Worm (Caenorhabditis elegans): ENCODE results near the gene mep-1.

Gene mep-1

ce11 chrIV:11548671-11549070 lies 24.2 kb downstream of the mep-1 start, which contains the start of gene M04B2.7:
Gene M04B2.7, minus strand, starts transcription at chrIV:11548771.
- TF ChIP-seq unc-39 (tag; optimal IDR thresholded peaks at IDR 0.05) (no peak), ztf-11 (tag; optimal IDR thresholded peaks at IDR 0.05) (no peak), elt-2 (tag; optimal IDR thresholded peaks at IDR 0.05) (no peak), lin-39 (tag; optimal IDR thresholded peaks at IDR 0.05) (no peak), R02D3.7 (tag; optimal IDR thresholded peaks at IDR 0.05) (no peak), ceh-82 (tag; optimal IDR thresholded peaks at IDR 0.05) (no peak), fkh-10 (GFP tag; optimal IDR thresholded peaks at IDR 0.05) (no peak), sea-2 (GFP tag; optimal IDR thresholded peaks at IDR 0.05) (no peak), unc-62 (GFP tag; optimal IDR thresholded peaks at IDR 0.05) (no peak), hmg-11 (tag; optimal IDR thresholded peaks at IDR 0.05) (no peak), nhr-67 (tag; optimal IDR thresholded peaks at IDR 0.05) (no peak), ztf-4 (tag; optimal IDR thresholded peaks at IDR 0.05) (no peak), zag-1 (tag; optimal IDR thresholded peaks at IDR 0.05) (no peak)

ce11 chrIV:11549694-11550093 lies 25.3 kb downstream of the mep-1 start:
- no peak for TF ChIP-seq ZK546.5 (tag; optimal IDR thresholded peaks at IDR 0.05)
- TF ChIP-seq egl-27 (tag; optimal IDR thresholded peaks at IDR 0.05) = peak; percentile 16
- TF ChIP-seq unc-39 (tag; optimal IDR thresholded peaks at IDR 0.05) = no peak
- no peak for TF ChIP-seq daf-12 (tag; optimal IDR thresholded peaks at IDR 0.05)
- no peak for TF ChIP-seq zag-1 (tag; optimal IDR thresholded peaks at IDR 0.05)
- no peak for TF ChIP-seq nhr-12 (tag; optimal IDR thresholded peaks at IDR 0.05)
- TF ChIP-seq jun-1 (tag; optimal IDR thresholded peaks at IDR 0.05) = peak; percentile 75
- peak; percentile 51 for TF ChIP-seq ama-1 (optimal IDR thresholded peaks at IDR 0.05)
- TF ChIP-seq lin-15B (tag; optimal IDR thresholded peaks at IDR 0.05) = peak; percentile 58
- peak; percentile 76 for TF ChIP-seq nfya-1 (tag; optimal IDR thresholded peaks at IDR 0.05; ENCODE audit: insufficient read depth)
- peak; percentile 36 for TF ChIP-seq tbx-2 (tag; optimal IDR thresholded peaks at IDR 0.05)
- peak; percentile 49 for TF ChIP-seq nhr-25 (tag; optimal IDR thresholded peaks at IDR 0.05)
- TF ChIP-seq elt-2 (tag; optimal IDR thresholded peaks at IDR 0.05) = peak; percentile 39
- peak; percentile 73 for TF ChIP-seq nhr-23 (tag; optimal IDR thresholded peaks at IDR 0.05)
- TF ChIP-seq egl-5 (tag; optimal IDR thresholded peaks at IDR 0.05) = peak; percentile 39
- TF ChIP-seq pqm-1 (tag; optimal IDR thresholded peaks at IDR 0.05) = peak; percentile 24
- TF ChIP-seq nhr-43 (tag; optimal IDR thresholded peaks at IDR 0.05; ENCODE audit: poor library complexity, severe bottlenecking) = peak; percentile 79
- TF ChIP-seq lin-39 (tag; optimal IDR thresholded peaks at IDR 0.05) = peak; percentile 72
- no peak for TF ChIP-seq eor-1 (tag; optimal IDR thresholded peaks at IDR 0.05)
- TF ChIP-seq nhr-237 (tag; optimal IDR thresholded peaks at IDR 0.05) = no peak
- peak; percentile 9 for TF ChIP-seq snpc-4 (tag; optimal IDR thresholded peaks at IDR 0.05)
- peak; percentile 65 for TF ChIP-seq lsy-12 (tag; optimal IDR thresholded peaks at IDR 0.05)
- no peak for TF ChIP-seq ceh-28 (tag; optimal IDR thresholded peaks at IDR 0.05)
- peak; percentile 36 for TF ChIP-seq skn-1 (tag; optimal IDR thresholded peaks at IDR 0.05)
- TF ChIP-seq ceh-82 (tag; optimal IDR thresholded peaks at IDR 0.05) = peak; percentile 66
- TF ChIP-seq R02D3.7 (tag; optimal IDR thresholded peaks at IDR 0.05) = peak; percentile 10
- TF ChIP-seq nhr-77 (tag; optimal IDR thresholded peaks at IDR 0.05) = peak; percentile 0

- peak; percentile 42 for TF ChIP-seq nhr-23 (tag; optimal IDR thresholded peaks at IDR 0.05)
- no peak for TF ChIP-seq fkh-2 (tag; optimal IDR thresholded peaks at IDR 0.05)
- TF ChIP-seq skn-1 (tag; optimal IDR thresholded peaks at IDR 0.05) = no peak
- TF ChIP-seq daf-12 (tag; optimal IDR thresholded peaks at IDR 0.05) = no peak
- no peak for TF ChIP-seq ceh-16 (tag; optimal IDR thresholded peaks at IDR 0.05)
- no peak for TF ChIP-seq lsy-12 (tag; optimal IDR thresholded peaks at IDR 0.05)
These were observed 27.4 kb downstream of the mep-1 start, which contains the start of gene col-128 for ce11 chrIV:11551813-11552212. Gene col-128, minus strand, starts transcription at chrIV:11551960.

ce11 chrIV:11561677-11562076 lies 37.2 kb downstream of the mep-1 start, which contains the start of gene F12F6.7:
Gene F12F6.7, minus strand, starts transcription at chrIV:11561833.
- TF ChIP-seq nhr-23 (tag; optimal IDR thresholded peaks at IDR 0.05) (no peak), unc-39 (tag; optimal IDR thresholded peaks at IDR 0.05) (no peak), egl-5 (tag; optimal IDR thresholded peaks at IDR 0.05) (no peak), ceh-28 (tag; optimal IDR thresholded peaks at IDR 0.05) (no peak), aly-2 (tag; optimal IDR thresholded peaks at IDR 0.05) (peak; percentile 79)
